Worm (Caenorhabditis elegans) whole organism, midembryonic: Measurements from ENCODE around the gene W09G10.9.

Experiments
- T22C8.4 ChIP-seq: fragments of 200-800 bp; sonication (Bioruptor generic); IDR thresholded peaks from 2 replicates; pipeline ENCODE4 v1.3.6; 2022; ENCODE audit warnings: missing genetic modification characterization, missing compliant biosample characterization
- cog-1 ChIP-seq: sonication (generic microtip); optimal IDR thresholded peaks from 2 replicates; lab custom pipeline; 2016; ENCODE audit warnings: missing genetic modification characterization, missing compliant biosample characterization
- flt-1 ChIP-seq: fragments of 200-800 bp; sonication (Bioruptor generic); IDR thresholded peaks from 2 replicates; pipeline ENCODE4 v1.3.6; 2022; ENCODE audit warnings: missing genetic modification characterization, missing compliant biosample characterization
- klf-2 ChIP-seq: fragments of 200-800 bp; sonication (Bioruptor generic); conservative IDR thresholded peaks from 2 replicates; pipeline ENCODE4 v1.3.6; 2022; ENCODE audit warnings: missing genetic modification reagents, missing genetic modification characterization, missing compliant biosample characterization
- med-1 ChIP-seq: sonication (generic microtip); optimal IDR thresholded peaks from 2 replicates; lab custom pipeline; 2017; ENCODE audit warnings: missing genetic modification characterization, mild to moderate bottlenecking, missing compliant biosample characterization, antibody characterized with exemption, missing genetic modification reagents; ENCODE audit not compliant: insufficient read depth
- ref-1 ChIP-seq: fragments of 200-800 bp; sonication (Bioruptor generic); conservative IDR thresholded peaks from 2 replicates; pipeline ENCODE4 v1.3.6; 2022; ENCODE audit warnings: missing genetic modification reagents, missing genetic modification characterization, missing compliant biosample characterization
- tab-1 ChIP-seq: fragments of 200-800 bp; sonication (Bioruptor generic); IDR thresholded peaks from 2 replicates; pipeline ENCODE4 v1.3.6; 2022; ENCODE audit warnings: missing genetic modification characterization, missing compliant biosample characterization
- ztf-23 ChIP-seq: fragments of 200-800 bp; sonication (Bioruptor generic); IDR thresholded peaks from 2 replicates; pipeline ENCODE4 v1.3.6; 2022; ENCODE audit warnings: missing genetic modification reagents, missing genetic modification characterization, missing compliant biosample characterization
- ztf-29 ChIP-seq: fragments of 200-800 bp; sonication (Bioruptor generic); IDR thresholded peaks from 2 replicates; pipeline ENCODE4 v1.3.6; 2022; ENCODE audit warnings: missing genetic modification reagents, missing genetic modification characterization, missing compliant biosample characterization

W09G10.9 gene

DNA sequence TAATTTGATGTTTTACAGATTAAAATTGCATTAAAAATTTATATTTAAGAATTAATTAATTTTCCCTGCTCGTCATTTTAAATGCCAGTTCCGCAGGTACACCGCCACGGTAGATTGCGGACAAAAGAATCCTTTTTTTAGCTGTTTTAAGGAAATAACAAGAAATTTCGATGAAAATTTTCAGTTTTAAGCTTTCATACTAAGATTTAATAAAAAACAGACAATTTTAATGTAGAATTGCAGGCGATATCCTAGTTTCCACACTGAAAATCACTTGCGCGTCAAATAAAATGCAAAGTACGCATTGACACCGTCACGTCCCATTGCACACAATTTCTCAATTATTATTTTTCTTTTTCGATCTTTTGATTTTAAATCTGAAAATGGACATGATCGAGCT, 31.9 kb downstream of the W09G10.9 start, which contains the start of gene dnc-3:
TSS of gene dnc-3 (plus strand) at position 272 of the 400 bp plus-strand sequence.
- TF ChIP-seq cog-1 (peak; percentile 27), ztf-23 (GFP tag; lab: Robert Waterston, UW) (no peak), ztf-29 (no peak), flt-1 (no peak)

DNA sequence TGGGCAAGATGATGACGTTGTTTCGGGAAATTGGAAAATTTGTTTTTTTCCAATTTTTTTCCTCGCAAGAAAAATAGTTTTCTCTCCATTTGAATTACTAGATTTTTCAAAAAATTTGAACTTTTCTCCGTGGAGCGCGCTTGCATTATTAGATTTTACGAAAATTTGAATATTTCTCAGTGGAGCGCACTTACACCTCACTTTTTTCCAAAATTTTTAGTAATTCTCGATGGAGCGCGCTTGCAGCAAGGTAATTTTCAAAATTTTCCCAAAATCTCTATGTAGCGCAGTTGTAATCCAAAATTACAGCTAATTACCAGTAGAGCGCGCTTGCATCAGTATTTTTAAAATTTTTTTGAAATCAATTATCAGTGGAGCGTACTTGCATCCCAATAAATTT, 33.1 kb downstream of the W09G10.9 start:
- TF ChIP-seq T22C8.4 (GFP tag; lab: Robert Waterston, UW) (no peak), ztf-23 (GFP tag; lab: Robert Waterston, UW) (no peak), ztf-29 (no peak), klf-2 (GFP tag; lab: Robert Waterston, UW) (no peak), med-1 (GFP tag; lab: Kevin White, UChicago) (no peak), cog-1 (no peak), ref-1 (GFP tag; lab: Robert Waterston, UW) (no peak), tab-1 (GFP tag; lab: Robert Waterston, UW) (no peak), flt-1 (no peak)

DNA sequence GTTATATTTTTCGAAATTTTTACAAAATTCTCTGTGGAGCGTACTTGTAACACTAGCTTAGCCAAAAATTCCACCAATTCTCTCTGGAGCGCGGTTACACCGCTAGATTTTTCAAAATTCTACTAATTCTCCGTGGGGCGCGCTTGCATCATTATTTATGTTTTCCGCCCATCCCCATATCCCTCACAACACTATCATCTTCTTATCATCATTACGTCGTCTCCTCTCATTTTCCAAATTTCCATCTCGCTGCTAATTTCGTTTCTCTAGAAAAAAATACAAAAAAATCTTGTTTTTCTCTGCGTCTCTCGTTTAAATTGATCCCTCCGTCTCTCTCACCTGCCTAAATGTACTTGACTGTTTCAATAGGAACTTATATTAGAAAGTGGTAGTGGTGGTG, 33.7 kb downstream of the W09G10.9 start:
- TF ChIP-seq med-1 (GFP tag; lab: Kevin White, UChicago) (no peak), ztf-23 (GFP tag; lab: Robert Waterston, UW) (no peak), T22C8.4 (GFP tag; lab: Robert Waterston, UW) (no peak), flt-1 (no peak), ztf-29 (no peak), cog-1 (no peak)

DNA sequence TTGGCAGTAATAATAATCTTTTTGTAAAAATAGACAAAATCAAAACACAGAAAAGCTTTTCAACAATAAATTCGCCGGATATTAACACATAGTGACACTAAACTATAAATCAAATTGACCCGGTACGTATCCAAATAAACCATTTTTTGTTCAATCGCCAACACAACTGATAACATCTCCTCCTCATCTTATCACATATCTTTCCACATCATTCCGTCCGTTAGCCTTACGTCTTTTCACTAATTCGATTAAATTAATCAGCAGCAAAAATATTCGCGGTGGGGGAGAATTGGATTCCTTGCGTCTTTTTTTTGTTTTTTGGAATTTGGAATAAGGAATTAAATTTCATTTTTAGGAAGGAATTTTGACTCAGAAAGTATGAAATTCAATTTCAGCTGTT, 35.0 kb downstream of the W09G10.9 start:
- no peak for TF ChIP-seq ztf-29
- no peak for TF ChIP-seq T22C8.4 (GFP tag; lab: Robert Waterston, UW)
- TF ChIP-seq tab-1 (GFP tag; lab: Robert Waterston, UW): no peak
- TF ChIP-seq ztf-23 (GFP tag; lab: Robert Waterston, UW): no peak
- no peak for TF ChIP-seq klf-2 (GFP tag; lab: Robert Waterston, UW)
- no peak for TF ChIP-seq flt-1
- TF ChIP-seq ref-1 (GFP tag; lab: Robert Waterston, UW): no peak
- no peak for TF ChIP-seq cog-1
- no peak for TF ChIP-seq med-1 (GFP tag; lab: Kevin White, UChicago)

DNA sequence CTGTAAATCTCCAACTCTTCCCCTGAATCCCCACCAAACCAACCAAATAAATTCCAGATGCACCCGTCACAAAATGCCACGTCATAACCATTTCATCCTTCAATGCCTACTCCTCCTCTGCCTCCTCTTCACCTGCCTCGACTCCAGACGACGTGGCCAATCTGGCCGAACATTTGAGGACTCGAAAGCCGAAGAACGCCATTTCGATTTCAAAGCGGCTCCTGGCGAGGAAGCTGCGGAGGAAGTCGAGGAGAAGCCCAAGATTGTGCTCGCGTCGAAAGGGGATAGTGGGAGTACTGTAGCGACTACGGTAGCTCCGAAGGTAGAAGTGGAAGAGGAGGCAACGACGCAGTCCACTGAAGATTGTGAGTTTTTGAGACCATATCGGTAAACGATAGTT, 35.8 kb downstream of the W09G10.9 start, which contains the start of gene lgc-45:
TSS of gene lgc-45 (plus strand) at position 56 of the 400 bp plus-strand sequence.
- TF ChIP-seq cog-1: no peak
- no peak for TF ChIP-seq ref-1 (GFP tag; lab: Robert Waterston, UW)
- TF ChIP-seq T22C8.4 (GFP tag; lab: Robert Waterston, UW): no peak
- TF ChIP-seq tab-1 (GFP tag; lab: Robert Waterston, UW): no peak
- no peak for TF ChIP-seq med-1 (GFP tag; lab: Kevin White, UChicago)
- TF ChIP-seq klf-2 (GFP tag; lab: Robert Waterston, UW): no peak
- no peak for TF ChIP-seq ztf-23 (GFP tag; lab: Robert Waterston, UW)
- no peak for TF ChIP-seq ztf-29
- no peak for TF ChIP-seq flt-1

DNA sequence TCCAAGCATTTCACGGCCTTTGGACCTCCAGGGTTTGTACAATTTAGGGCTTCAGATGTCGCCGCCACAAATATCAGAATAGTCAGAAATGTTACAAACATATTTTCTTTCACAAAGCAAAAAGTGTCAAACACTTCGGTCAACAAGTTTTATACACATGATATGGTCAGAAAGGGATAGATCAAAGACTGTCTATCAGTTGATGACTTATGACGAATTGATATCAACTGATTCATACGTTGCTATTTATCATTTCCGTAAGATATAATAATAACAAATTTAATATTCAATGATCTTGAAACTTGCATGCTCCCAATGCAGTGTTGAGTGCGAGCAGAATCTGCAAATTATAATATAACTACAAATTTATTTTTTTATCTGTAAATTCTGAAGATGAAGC, 39.0 kb downstream of the W09G10.9 start, which contains the start of gene W10G11.1:
TSS of gene W10G11.1 (minus strand) at position 101 of the 400 bp plus-strand sequence.
- no peak for TF ChIP-seq T22C8.4 (GFP tag; lab: Robert Waterston, UW)
- TF ChIP-seq med-1 (GFP tag; lab: Kevin White, UChicago): no peak
- no peak for TF ChIP-seq cog-1
- TF ChIP-seq klf-2 (GFP tag; lab: Robert Waterston, UW): no peak
- TF ChIP-seq ztf-23 (GFP tag; lab: Robert Waterston, UW): no peak
- no peak for TF ChIP-seq ztf-29
- TF ChIP-seq flt-1: no peak
- TF ChIP-seq ref-1 (GFP tag; lab: Robert Waterston, UW): no peak
- TF ChIP-seq tab-1 (GFP tag; lab: Robert Waterston, UW): no peak

DNA sequence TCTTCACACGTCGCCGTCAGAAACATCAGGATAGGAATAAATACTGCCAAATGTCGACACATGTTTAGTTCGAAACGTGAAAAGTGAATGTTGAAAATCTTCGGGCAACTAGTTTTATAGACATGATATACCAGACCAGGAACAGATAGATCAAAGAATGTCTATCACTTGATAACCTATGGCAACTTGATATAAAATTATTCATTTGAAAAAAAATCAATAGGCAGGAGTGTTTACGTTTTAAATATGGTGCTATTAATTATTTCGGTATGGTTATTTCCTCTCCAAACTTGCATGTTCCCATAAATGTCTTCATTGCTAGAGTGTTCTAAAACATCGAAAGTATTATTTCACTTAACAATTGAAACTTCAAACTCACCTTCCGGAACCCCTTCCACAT, 40.0 kb downstream of the W09G10.9 start, which contains the start of gene W10G11.2:
TSS of gene W10G11.2 (minus strand) at position 101 of the 400 bp plus-strand sequence.
- no peak for TF ChIP-seq T22C8.4 (GFP tag; lab: Robert Waterston, UW)
- no peak for TF ChIP-seq ztf-23 (GFP tag; lab: Robert Waterston, UW)
- TF ChIP-seq ref-1 (GFP tag; lab: Robert Waterston, UW): no peak
- TF ChIP-seq klf-2 (GFP tag; lab: Robert Waterston, UW): no peak
- no peak for TF ChIP-seq cog-1

DNA sequence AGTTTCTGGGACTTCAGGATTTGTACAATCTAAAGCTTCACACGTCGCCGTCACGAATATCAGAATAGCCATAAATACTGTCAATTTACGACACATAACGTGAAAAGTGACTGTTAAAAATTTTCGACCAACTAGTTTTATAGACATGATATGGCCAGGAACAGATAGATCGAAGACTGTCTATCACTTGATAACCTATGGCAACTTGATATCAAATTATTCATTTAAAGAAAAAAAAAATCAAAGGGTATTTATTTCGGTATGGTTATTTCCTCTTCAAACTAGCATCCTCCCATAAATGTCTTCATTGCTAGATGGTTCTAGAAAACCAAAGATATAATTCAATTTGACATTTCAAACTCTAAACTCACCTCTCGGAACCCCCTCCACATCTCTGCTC, 40.8 kb downstream of the W09G10.9 start, which contains the start of gene W10G11.3:
TSS of gene W10G11.3 (minus strand) at position 101 of the 400 bp plus-strand sequence.
- TF ChIP-seq klf-2 (GFP tag; lab: Robert Waterston, UW) (no peak), ref-1 (GFP tag; lab: Robert Waterston, UW) (no peak)

DNA sequence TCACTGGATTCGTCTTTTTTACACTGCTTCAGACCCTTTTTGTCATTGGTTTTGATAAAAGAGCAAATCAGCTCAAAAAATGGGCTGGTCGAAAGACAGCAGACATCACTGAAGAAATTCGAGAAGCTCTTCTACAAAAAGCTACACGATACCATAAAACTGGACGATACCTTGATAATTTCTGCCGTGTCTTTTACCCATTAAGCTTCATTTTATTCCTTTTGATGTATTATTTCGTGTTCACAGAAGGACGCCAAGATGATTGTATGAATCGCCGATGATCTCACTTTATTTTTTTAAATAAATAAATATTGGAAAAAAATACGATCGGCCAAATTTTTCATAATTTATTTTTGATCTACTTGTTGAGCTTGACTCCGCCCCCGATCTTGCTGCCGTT, 45.5 kb downstream of the W09G10.9 start:
- no peak for TF ChIP-seq med-1 (GFP tag; lab: Kevin White, UChicago)
- no peak for TF ChIP-seq cog-1
- TF ChIP-seq ztf-23 (GFP tag; lab: Robert Waterston, UW): no peak
- TF ChIP-seq flt-1: no peak
- no peak for TF ChIP-seq ztf-29
- TF ChIP-seq ref-1 (GFP tag; lab: Robert Waterston, UW): no peak
- TF ChIP-seq T22C8.4 (GFP tag; lab: Robert Waterston, UW): no peak
- no peak for TF ChIP-seq tab-1 (GFP tag; lab: Robert Waterston, UW)
- TF ChIP-seq klf-2 (GFP tag; lab: Robert Waterston, UW): no peak

DNA sequence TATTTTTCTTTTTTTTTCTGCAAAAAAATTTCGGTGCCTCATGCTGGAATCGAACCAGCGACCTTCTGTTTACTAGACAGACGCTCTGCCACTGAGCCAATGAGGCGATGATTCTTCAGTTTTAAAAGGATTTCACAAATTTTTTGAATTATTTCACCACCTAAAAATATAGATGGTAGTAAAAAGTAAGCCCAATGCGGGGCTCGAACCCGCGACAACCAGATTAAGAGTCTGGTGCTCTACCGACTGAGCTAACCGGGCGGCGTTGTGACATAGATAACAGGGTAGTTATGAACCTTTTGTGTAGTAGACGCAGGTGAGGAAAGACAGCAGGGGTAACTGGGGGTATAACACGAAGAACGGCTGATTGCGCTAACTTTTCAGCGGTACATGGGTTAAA, 46.0 kb downstream of the W09G10.9 start:
- TF ChIP-seq T22C8.4 (GFP tag; lab: Robert Waterston, UW): peak; percentile 49; the same call in 1 of the 2 replicates
- TF ChIP-seq klf-2 (GFP tag; lab: Robert Waterston, UW): peak; percentile 64; the same call in 1 of the 2 replicates
- TF ChIP-seq flt-1: peak; percentile 91
- TF ChIP-seq ref-1 (GFP tag; lab: Robert Waterston, UW): peak; percentile 70
- TF ChIP-seq ztf-23 (GFP tag; lab: Robert Waterston, UW): peak; percentile 75; the same call in 1 of the 2 replicates
- TF ChIP-seq tab-1 (GFP tag; lab: Robert Waterston, UW): peak; percentile 77
- TF ChIP-seq ztf-29: peak; percentile 80
